Worm (Caenorhabditis elegans): ENCODE results near the gene Y32G9B.1.

ce11 chrV:1862954-1863353 lies 33.1 kb upstream of the Y32G9B.1 start:
- TF ChIP-seq F37B4.10 (GFP tag; IDR thresholded peaks at IDR 0.05) = no peak
- no peak for TF ChIP-seq pbrm-1 (GFP tag; IDR thresholded peaks at IDR 0.05)
- no peak for TF ChIP-seq tbx-9 (tag; optimal IDR thresholded peaks at IDR 0.05; ENCODE audit: borderline replicate concordance)
- no peak for TF ChIP-seq attf-5 (GFP tag; optimal IDR thresholded peaks at IDR 0.05)
- no peak for TF ChIP-seq rcor-1 (GFP tag; IDR thresholded peaks at IDR 0.05)
- no peak for TF ChIP-seq madf-8 (GFP tag; conservative IDR thresholded peaks at IDR 0.05)
- TF ChIP-seq lir-1 (GFP tag; conservative IDR thresholded peaks at IDR 0.05) = no peak
- no peak for TF ChIP-seq C17E4.6 (GFP tag; IDR thresholded peaks at IDR 0.05)
- no peak for TF ChIP-seq ekl-4 (GFP tag; IDR thresholded peaks at IDR 0.05)
- TF ChIP-seq nfya-2 (GFP tag; IDR thresholded peaks at IDR 0.05) = no peak

Data from whole organism, young adult.